Worm (Caenorhabditis elegans): ENCODE data around the gene B0280.2.

B0280.2 gene

ce11 chrIII:7124364-7124763, at the start of gene B0280.2:
TSS of gene B0280.2 (plus strand) at chrIII:7124664.
- TF ChIP-seq unc-62 (GFP tag; optimal IDR thresholded peaks at IDR 0.05) = no peak

ce11 chrIII:7076386-7076785, 48.1 kb upstream of the B0280.2 start, which contains the start of gene ZK418.13:
TSS of gene ZK418.13 (minus strand) at chrIII:7076486.
- no peak for TF ChIP-seq unc-62 (GFP tag; optimal IDR thresholded peaks at IDR 0.05)

- no peak for TF ChIP-seq unc-62 (GFP tag; optimal IDR thresholded peaks at IDR 0.05)
Observed at ce11 chrIII:7078737-7079136, 45.7 kb upstream of the B0280.2 start, which contains the start of gene ZK418.6. TSS of gene ZK418.6 (minus strand) at chrIII:7078837.

DNA sequence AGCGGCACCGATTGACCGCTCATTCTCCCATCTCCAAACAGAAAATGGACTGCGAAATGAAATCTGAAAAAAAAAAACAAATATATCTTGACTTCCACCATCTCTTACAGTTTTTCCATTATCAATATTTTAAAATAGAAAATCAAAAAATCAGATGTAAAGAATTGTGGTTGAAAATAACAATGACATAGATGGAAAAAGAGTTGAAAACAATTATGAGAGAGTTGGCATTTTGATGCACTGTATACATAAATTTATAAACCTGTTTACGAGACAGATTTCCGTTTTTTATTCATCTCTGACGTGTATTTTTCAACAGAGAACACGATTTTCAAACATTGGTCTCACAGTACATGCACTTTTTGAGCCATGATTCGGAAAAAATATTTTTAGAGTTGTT, 43.8 kb upstream of the B0280.2 start, which contains the start of gene ZK418.7:
ZK418.7 (minus strand) TSS at position 101 of the 400 bp plus-strand sequence.
- TF ChIP-seq unc-62 (GFP tag; optimal IDR thresholded peaks at IDR 0.05) = no peak

- TF ChIP-seq unc-62 (GFP tag; optimal IDR thresholded peaks at IDR 0.05) = no peak
Observed at ce11 chrIII:7081488-7081887, 43.0 kb upstream of the B0280.2 start.

ce11 chrIII:7083106-7083505, 41.4 kb upstream of the B0280.2 start:
- TF ChIP-seq unc-62 (GFP tag; optimal IDR thresholded peaks at IDR 0.05) = no peak

ce11 chrIII:7084908-7085307, 39.6 kb upstream of the B0280.2 start, which contains the start of gene tofu-7:
TSS of gene tofu-7 (minus strand) at chrIII:7085018.
- no peak for TF ChIP-seq unc-62 (GFP tag; optimal IDR thresholded peaks at IDR 0.05)

- no peak for TF ChIP-seq unc-62 (GFP tag; optimal IDR thresholded peaks at IDR 0.05)
Observed at ce11 chrIII:7087180-7087579, 37.3 kb upstream of the B0280.2 start.

- no peak for TF ChIP-seq unc-62 (GFP tag; optimal IDR thresholded peaks at IDR 0.05)
Observed at ce11 chrIII:7087691-7088323, 36.7 kb upstream of the B0280.2 start, which contains the start of gene fubl-2. TSS of gene fubl-2 (minus strand) at chrIII:7087741.

- TF ChIP-seq unc-62 (GFP tag; optimal IDR thresholded peaks at IDR 0.05) = no peak
Observed at ce11 chrIII:7090545-7090944, 33.9 kb upstream of the B0280.2 start, which contains the start of gene ZK418.10. TSS of gene ZK418.10 (minus strand) at chrIII:7090692.

ce11 chrIII:7091042-7091441, 33.4 kb upstream of the B0280.2 start, which contains the start of gene ZK418.2:
TSS of gene ZK418.2 (plus strand) at chrIII:7091342.
- TF ChIP-seq unc-62 (GFP tag; optimal IDR thresholded peaks at IDR 0.05) = no peak

DNA sequence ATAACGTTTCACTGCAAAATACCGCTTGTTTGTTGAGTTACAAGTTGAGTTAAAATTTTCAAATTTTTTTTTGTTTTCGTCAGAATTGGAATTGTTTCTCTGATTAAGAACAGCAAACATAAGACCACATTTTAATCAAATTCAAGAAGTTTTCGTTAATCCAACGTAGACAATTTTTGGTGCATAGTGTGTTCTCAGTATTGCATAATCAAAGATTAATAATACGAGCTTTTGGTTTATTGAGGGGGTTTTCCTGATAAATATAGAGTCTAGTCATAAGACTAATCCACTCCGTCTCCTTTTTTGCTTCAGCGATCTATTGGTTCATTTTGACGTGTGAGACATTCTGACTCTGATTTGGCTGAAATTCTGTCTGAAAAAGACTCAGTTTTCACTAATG, 29.3 kb upstream of the B0280.2 start, which contains the start of gene nhr-9:
nhr-9 (plus strand) TSS at position 307 of the 400 bp plus-strand sequence.
- TF ChIP-seq unc-62 (GFP tag; optimal IDR thresholded peaks at IDR 0.05) = no peak

- TF ChIP-seq unc-62 (GFP tag; optimal IDR thresholded peaks at IDR 0.05) = no peak
Observed at ce11 chrIII:7096481-7096880, 28.0 kb upstream of the B0280.2 start.

- TF ChIP-seq unc-62 (GFP tag; optimal IDR thresholded peaks at IDR 0.05) = no peak
Observed at ce11 chrIII:7100001-7100400, 24.5 kb upstream of the B0280.2 start, which contains the start of gene ZK418.11. TSS of gene ZK418.11 (plus strand) at chrIII:7100289.

- TF ChIP-seq unc-62 (GFP tag; optimal IDR thresholded peaks at IDR 0.05) = no peak
Observed at ce11 chrIII:7101814-7102477, 22.5 kb upstream of the B0280.2 start.

DNA sequence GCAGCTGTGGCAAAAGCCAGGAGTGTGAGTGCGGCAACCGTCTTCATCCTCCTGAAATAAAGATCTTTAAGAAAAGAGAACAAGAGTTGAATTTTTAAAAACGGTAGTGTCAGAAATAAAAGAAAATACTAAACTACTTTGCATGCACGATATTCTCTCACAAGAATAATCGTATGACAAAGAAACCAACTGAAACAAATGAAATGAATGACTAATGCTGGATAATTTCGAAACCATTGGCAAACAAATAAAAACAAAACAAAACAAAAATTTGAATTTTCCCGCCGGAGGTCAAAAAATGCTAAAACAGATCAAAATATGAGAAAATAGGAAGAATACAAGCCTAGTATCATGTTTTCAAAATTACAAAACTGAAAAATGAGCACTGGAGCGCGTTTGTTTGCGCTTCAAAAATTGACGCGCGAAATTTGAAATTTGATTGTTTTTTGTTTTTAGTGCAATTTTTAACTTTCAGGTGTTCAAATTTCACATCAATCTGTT, 20.5 kb upstream of the B0280.2 start, which contains the start of gene cpg-2:
cpg-2 (minus strand) TSS at position 51 of the 501 bp plus-strand sequence.
- TF ChIP-seq unc-62 (GFP tag; optimal IDR thresholded peaks at IDR 0.05) = no peak
